Fruit fly (Drosophila melanogaster) whole organism: ENCODE data around the gene Oatp33Eb.

Source experiments
- CG8478 ChIP-seq: fragments of >200 bp; optimal IDR thresholded peaks from 2 replicates; lab custom pipeline; 2018; ENCODE audit warnings: inconsistent platforms
- Dll ChIP-seq: fragments of >200 bp; optimal IDR thresholded peaks from 2 replicates; lab custom pipeline; 2017
- EcR ChIP-seq, 2 experiments: fragments of >200 bp; optimal IDR thresholded peaks; 2 replicates each; lab custom pipeline; 2017; ENCODE audit warnings: missing biosample characterization in 2 of 2, missing genetic modification characterization in 2 of 2, missing genetic modification reagents in 2 of 2
- pan ChIP-seq: fragments of >200 bp; optimal IDR thresholded peaks from 2 replicates; lab custom pipeline; 2017
- psq ChIP-seq: fragments of >200 bp; optimal IDR thresholded peaks from 2 replicates; lab custom pipeline; 2017
- usp ChIP-seq: fragments of >200 bp; optimal IDR thresholded peaks from 2 replicates; lab custom pipeline; 2017; ENCODE audit warnings: missing biosample characterization, missing genetic modification characterization, mixed read lengths

- TF ChIP-seq EcR (GFP tag; optimal IDR thresholded peaks at IDR 0.05; lab: Kevin White, UChicago) (no peak), pan (lab: Kevin White, UChicago) (no peak), psq (lab: Kevin White, UChicago) (no peak), usp (GFP tag; lab: Kevin White, UChicago) (no peak), CG8478 (no peak), Dll (lab: Kevin White, UChicago) (no peak)
These were observed 32.7 kb upstream of the Oatp33Eb start for dm6 chr2L:12415485-12416137.
